Worm (Caenorhabditis elegans): Measurements from ENCODE around the gene soc-1.

soc-1 gene

ce11 chrV:4648527-4648926, 5.8 kb downstream of the soc-1 start, which contains the start of gene F41F3.8:
TSS of gene F41F3.8 (plus strand) at chrV:4648827.
- TF ChIP-seq W03F9.2 (tag; optimal IDR thresholded peaks at IDR 0.05) (no peak), dao-5 (tag; optimal IDR thresholded peaks at IDR 0.05) (no peak), him-1 (tag; optimal IDR thresholded peaks at IDR 0.05) (no peak)

- TF ChIP-seq W03F9.2 (tag; optimal IDR thresholded peaks at IDR 0.05) (no peak), him-1 (tag; optimal IDR thresholded peaks at IDR 0.05) (no peak), dao-5 (tag; optimal IDR thresholded peaks at IDR 0.05) (no peak)
These were observed 7.1 kb downstream of the soc-1 start for ce11 chrV:4649649-4650384.

ce11 chrV:4651480-4651879, 8.7 kb downstream of the soc-1 start:
- TF ChIP-seq him-1 (tag; optimal IDR thresholded peaks at IDR 0.05), result no peak

- TF ChIP-seq him-1 (tag; optimal IDR thresholded peaks at IDR 0.05) (no peak), W03F9.2 (tag; optimal IDR thresholded peaks at IDR 0.05) (no peak), dao-5 (tag; optimal IDR thresholded peaks at IDR 0.05) (no peak)
These were observed 10.3 kb downstream of the soc-1 start for ce11 chrV:4653093-4653492.

- TF ChIP-seq dao-5 (tag; optimal IDR thresholded peaks at IDR 0.05) (no peak), W03F9.2 (tag; optimal IDR thresholded peaks at IDR 0.05) (no peak), him-1 (tag; optimal IDR thresholded peaks at IDR 0.05) (no peak)
These were observed 11.3 kb downstream of the soc-1 start, which contains the start of the genes col-139 and F41F3.1 for ce11 chrV:4653871-4654605. TSS of gene col-139 (minus strand) at chrV:4653971. TSS of gene F41F3.1 (plus strand) at chrV:4654555.

- TF ChIP-seq W03F9.2 (tag; optimal IDR thresholded peaks at IDR 0.05) (no peak), him-1 (tag; optimal IDR thresholded peaks at IDR 0.05) (no peak), dao-5 (tag; optimal IDR thresholded peaks at IDR 0.05) (no peak)
These were observed 12.4 kb downstream of the soc-1 start, which contains the start of gene F41F3.9 for ce11 chrV:4655175-4655574. TSS of gene F41F3.9 (plus strand) at chrV:4655475.

ce11 chrV:4662400-4662799, 19.6 kb downstream of the soc-1 start, which contains the start of gene srx-74:
TSS of gene srx-74 (minus strand) at chrV:4662500.
- TF ChIP-seq W03F9.2 (tag; optimal IDR thresholded peaks at IDR 0.05) (no peak), him-1 (tag; optimal IDR thresholded peaks at IDR 0.05) (no peak), dao-5 (tag; optimal IDR thresholded peaks at IDR 0.05) (no peak)

ce11 chrV:4665651-4666050, 22.9 kb downstream of the soc-1 start, which contains the start of gene srx-73:
TSS of gene srx-73 (minus strand) at chrV:4665751.
- TF ChIP-seq dao-5 (tag; optimal IDR thresholded peaks at IDR 0.05) (no peak), W03F9.2 (tag; optimal IDR thresholded peaks at IDR 0.05) (no peak), him-1 (tag; optimal IDR thresholded peaks at IDR 0.05) (no peak)

ce11 chrV:4667062-4667461, 24.3 kb downstream of the soc-1 start:
- TF ChIP-seq him-1 (tag; optimal IDR thresholded peaks at IDR 0.05) (no peak), W03F9.2 (tag; optimal IDR thresholded peaks at IDR 0.05) (no peak), dao-5 (tag; optimal IDR thresholded peaks at IDR 0.05) (no peak)

ce11 chrV:4668636-4669035, 25.9 kb downstream of the soc-1 start, which contains the start of gene srx-77:
TSS of gene srx-77 (minus strand) at chrV:4668736.
- TF ChIP-seq him-1 (tag; optimal IDR thresholded peaks at IDR 0.05) (no peak), W03F9.2 (tag; optimal IDR thresholded peaks at IDR 0.05) (no peak), dao-5 (tag; optimal IDR thresholded peaks at IDR 0.05) (no peak)

- TF ChIP-seq him-1 (tag; optimal IDR thresholded peaks at IDR 0.05), result no peak
- no peak for TF ChIP-seq dao-5 (tag; optimal IDR thresholded peaks at IDR 0.05)
- no peak for TF ChIP-seq W03F9.2 (tag; optimal IDR thresholded peaks at IDR 0.05)
These were observed 29.7 kb downstream of the soc-1 start, which contains the start of gene K03B4.9 for ce11 chrV:4672487-4672886. TSS of gene K03B4.9 (minus strand) at chrV:4672587.

- no peak for TF ChIP-seq him-1 (tag; optimal IDR thresholded peaks at IDR 0.05)
- no peak for TF ChIP-seq dao-5 (tag; optimal IDR thresholded peaks at IDR 0.05)
- TF ChIP-seq W03F9.2 (tag; optimal IDR thresholded peaks at IDR 0.05), result no peak
These were observed 31.8 kb downstream of the soc-1 start, which contains the start of gene K03B4.8 for ce11 chrV:4674506-4674905. TSS of gene K03B4.8 (minus strand) at chrV:4674606.

- TF ChIP-seq W03F9.2 (tag; optimal IDR thresholded peaks at IDR 0.05), result no peak
- TF ChIP-seq him-1 (tag; optimal IDR thresholded peaks at IDR 0.05), result no peak
- no peak for TF ChIP-seq dao-5 (tag; optimal IDR thresholded peaks at IDR 0.05)
These were observed 33.3 kb downstream of the soc-1 start, which contains the start of gene K03B4.6 for ce11 chrV:4676092-4676491. TSS of gene K03B4.6 (minus strand) at chrV:4676192.

- TF ChIP-seq W03F9.2 (tag; optimal IDR thresholded peaks at IDR 0.05) (no peak), him-1 (tag; optimal IDR thresholded peaks at IDR 0.05) (no peak), dao-5 (tag; optimal IDR thresholded peaks at IDR 0.05) (no peak)
These were observed 34.1 kb downstream of the soc-1 start for ce11 chrV:4676812-4677211.

Data from whole organism, L4/young adult.